Worm (Caenorhabditis elegans) whole organism, midembryonic: ENCODE data around the gene gcy-23.
"Not testable (repeated sequence)": the region's sequence is repeated elsewhere in the genome, so short reads cannot be mapped to it uniquely, and the experiment has no call there.

ENCODE experiments used
- T22C8.4 ChIP-seq: fragments of 200-800 bp; sonication (Bioruptor generic); IDR thresholded peaks from 2 replicates; pipeline ENCODE4 v1.3.6; 2022; ENCODE audit warnings: missing genetic modification characterization, missing compliant biosample characterization
- cog-1 ChIP-seq: sonication (generic microtip); optimal IDR thresholded peaks from 2 replicates; lab custom pipeline; 2016; ENCODE audit warnings: missing genetic modification characterization, missing compliant biosample characterization
- flt-1 ChIP-seq: fragments of 200-800 bp; sonication (Bioruptor generic); IDR thresholded peaks from 2 replicates; pipeline ENCODE4 v1.3.6; 2022; ENCODE audit warnings: missing genetic modification characterization, missing compliant biosample characterization
- klf-2 ChIP-seq: fragments of 200-800 bp; sonication (Bioruptor generic); conservative IDR thresholded peaks from 2 replicates; pipeline ENCODE4 v1.3.6; 2022; ENCODE audit warnings: missing genetic modification reagents, missing genetic modification characterization, missing compliant biosample characterization
- med-1 ChIP-seq: sonication (generic microtip); optimal IDR thresholded peaks from 2 replicates; lab custom pipeline; 2017; ENCODE audit warnings: missing genetic modification characterization, mild to moderate bottlenecking, missing compliant biosample characterization, antibody characterized with exemption, missing genetic modification reagents; ENCODE audit not compliant: insufficient read depth
- ref-1 ChIP-seq: fragments of 200-800 bp; sonication (Bioruptor generic); conservative IDR thresholded peaks from 2 replicates; pipeline ENCODE4 v1.3.6; 2022; ENCODE audit warnings: missing genetic modification reagents, missing genetic modification characterization, missing compliant biosample characterization
- tab-1 ChIP-seq: fragments of 200-800 bp; sonication (Bioruptor generic); IDR thresholded peaks from 2 replicates; pipeline ENCODE4 v1.3.6; 2022; ENCODE audit warnings: missing genetic modification characterization, missing compliant biosample characterization
- ztf-23 ChIP-seq: fragments of 200-800 bp; sonication (Bioruptor generic); IDR thresholded peaks from 2 replicates; pipeline ENCODE4 v1.3.6; 2022; ENCODE audit warnings: missing genetic modification reagents, missing genetic modification characterization, missing compliant biosample characterization
- ztf-29 ChIP-seq: fragments of 200-800 bp; sonication (Bioruptor generic); IDR thresholded peaks from 2 replicates; pipeline ENCODE4 v1.3.6; 2022; ENCODE audit warnings: missing genetic modification reagents, missing genetic modification characterization, missing compliant biosample characterization

The gcy-23 gene

ce11 chrIV:3289237-3289636 is at the start of gene gcy-23:
Gene gcy-23 (minus strand): TSS chrIV:3289337.
- no peak for TF ChIP-seq ztf-23 (GFP tag; lab: Robert Waterston, UW)
- TF ChIP-seq tab-1 = no peak

- TF ChIP-seq cog-1 (peak; percentile 51), T22C8.4 (GFP tag; lab: Robert Waterston, UW) (no peak), ztf-23 (GFP tag; lab: Robert Waterston, UW) (0 out of 2 replicates have a peak, but pooled peaks have one; percentile 12)
These were observed 49.5 kb upstream of the gcy-23 start, which contains the start of gene hrpa-1 for ce11 chrIV:3338676-3339075. Gene hrpa-1 (minus strand): TSS chrIV:3338867.

ce11 chrIV:3338176-3338575 is 49.0 kb upstream of the gcy-23 start:
- no peak for TF ChIP-seq ztf-23 (GFP tag; lab: Robert Waterston, UW)
- TF ChIP-seq T22C8.4 (GFP tag; lab: Robert Waterston, UW) = peak; percentile 40; the same call in 1 of the 2 replicates
- no peak for TF ChIP-seq tab-1

ce11 chrIV:3337275-3337674 is 48.1 kb upstream of the gcy-23 start:
- 0 out of 2 replicates have a peak, but pooled peaks have one; percentile 25 for TF ChIP-seq T22C8.4 (GFP tag; lab: Robert Waterston, UW)
- peak; percentile 57 for TF ChIP-seq ref-1 (GFP tag; lab: Robert Waterston, UW)
- TF ChIP-seq flt-1 (GFP tag; lab: Robert Waterston, UW) = peak; percentile 74
- no peak for TF ChIP-seq cog-1
- TF ChIP-seq ztf-23 (GFP tag; lab: Robert Waterston, UW) = peak; percentile 72

ce11 chrIV:3336585-3336984 is 47.4 kb upstream of the gcy-23 start, which contains the start of gene F42A6.6:
Gene F42A6.6 (minus strand): TSS chrIV:3336873.
- no peak for TF ChIP-seq flt-1 (GFP tag; lab: Robert Waterston, UW)
- 0 out of 2 replicates have a peak, but pooled peaks have one; percentile 26 for TF ChIP-seq ztf-23 (GFP tag; lab: Robert Waterston, UW)

ce11 chrIV:3331758-3332157 is 42.6 kb upstream of the gcy-23 start, which contains the start of gene F42A6.5:
Gene F42A6.5 (minus strand): TSS chrIV:3331858.
- TF ChIP-seq flt-1 (GFP tag; lab: Robert Waterston, UW); tab-1; med-1 (GFP tag; lab: Kevin White, UChicago): not testable (repeated sequence)

ce11 chrIV:3313311-3313710 is 24.2 kb upstream of the gcy-23 start:
- 0 out of 2 replicates have a peak, but pooled peaks have one; percentile 34 for TF ChIP-seq ztf-23 (GFP tag; lab: Robert Waterston, UW)

- TF ChIP-seq T22C8.4 (GFP tag; lab: Robert Waterston, UW) = peak; percentile 62; the same call in 1 of the 2 replicates
- TF ChIP-seq ztf-23 (GFP tag; lab: Robert Waterston, UW) = no peak
These were observed 22.1 kb upstream of the gcy-23 start, which contains the start of gene zip-11 for ce11 chrIV:3311243-3311642. Gene zip-11 (plus strand): TSS chrIV:3311276.

ce11 chrIV:3310662-3311219 is 21.6 kb upstream of the gcy-23 start:
- TF ChIP-seq ztf-23 (GFP tag; lab: Robert Waterston, UW) (no peak), klf-2 (GFP tag; lab: Robert Waterston, UW) (no peak)

ce11 chrIV:3308885-3309284 is 19.7 kb upstream of the gcy-23 start:
- TF ChIP-seq cog-1 (no peak), ztf-23 (GFP tag; lab: Robert Waterston, UW) (no peak), tab-1 (no peak), ref-1 (GFP tag; lab: Robert Waterston, UW) (no peak), ztf-29 (GFP tag; lab: Robert Waterston, UW) (no peak), T22C8.4 (GFP tag; lab: Robert Waterston, UW) (no peak), flt-1 (GFP tag; lab: Robert Waterston, UW) (no peak), med-1 (GFP tag; lab: Kevin White, UChicago) (no peak), klf-2 (GFP tag; lab: Robert Waterston, UW) (no peak)

- TF ChIP-seq klf-2 (GFP tag; lab: Robert Waterston, UW) (no peak), ztf-23 (GFP tag; lab: Robert Waterston, UW) (no peak), T22C8.4 (GFP tag; lab: Robert Waterston, UW) (no peak), ref-1 (GFP tag; lab: Robert Waterston, UW) (no peak), ztf-29 (GFP tag; lab: Robert Waterston, UW) (no peak), med-1 (GFP tag; lab: Kevin White, UChicago) (no peak), cog-1 (no peak), tab-1 (no peak), flt-1 (GFP tag; lab: Robert Waterston, UW) (no peak)
These were observed 18.3 kb upstream of the gcy-23 start, which contains the start of gene W08E12.9 for ce11 chrIV:3307463-3307862. Gene W08E12.9 (minus strand): TSS chrIV:3307563.

ce11 chrIV:3305575-3305974 is 16.4 kb upstream of the gcy-23 start, which contains the start of gene W08E12.2:
Gene W08E12.2 (plus strand): TSS chrIV:3305875.
- TF ChIP-seq flt-1 (GFP tag; lab: Robert Waterston, UW) = no peak
- TF ChIP-seq T22C8.4 (GFP tag; lab: Robert Waterston, UW) = no peak
- TF ChIP-seq cog-1 = no peak
- no peak for TF ChIP-seq ztf-29 (GFP tag; lab: Robert Waterston, UW)
- no peak for TF ChIP-seq klf-2 (GFP tag; lab: Robert Waterston, UW)
- no peak for TF ChIP-seq ztf-23 (GFP tag; lab: Robert Waterston, UW)
- TF ChIP-seq ref-1 (GFP tag; lab: Robert Waterston, UW) = no peak
- no peak for TF ChIP-seq tab-1
- TF ChIP-seq med-1 (GFP tag; lab: Kevin White, UChicago) = no peak
